Worm (Caenorhabditis elegans): ENCODE results near the gene F42C5.3.

ce11 chrIV:7245592-7245991 lies 41.8 kb downstream of the F42C5.3 start:
- no peak for TF ChIP-seq unc-39 (tag; optimal IDR thresholded peaks at IDR 0.05)
- TF ChIP-seq pha-4 (tag; optimal IDR thresholded peaks at IDR 0.05), result no peak
- no peak for TF ChIP-seq nhr-237 (tag; optimal IDR thresholded peaks at IDR 0.05)
